Worm (Caenorhabditis elegans) whole organism, L4 larva: ENCODE results near the gene Y46D2A.1.
"Not testable (repeated sequence)": the region's sequence is repeated elsewhere in the genome, so short reads cannot be mapped to it uniquely, and the experiment has no call there.

Source experiments
- madf-9 ChIP-seq: fragments of 200-800 bp; sonication (Bioruptor generic); conservative IDR thresholded peaks from 2 replicates; pipeline ENCODE4 v1.3.6; 2022; ENCODE audit warnings: missing genetic modification reagents, missing genetic modification characterization, missing compliant biosample characterization
- nhr-10 ChIP-seq: fragments of 150-350 bp; optimal IDR thresholded peaks from 2 replicates; lab custom pipeline; 2014; ENCODE audit warnings: missing biosample characterization, missing genetic modification characterization
- snpc-4 ChIP-seq: fragments of 150-350 bp; optimal IDR thresholded peaks from 2 replicates; lab custom pipeline; 2014; ENCODE audit warnings: missing biosample characterization, missing genetic modification characterization
- ztf-11 ChIP-seq: fragments of 150-350 bp; optimal IDR thresholded peaks from 2 replicates; lab custom pipeline; 2014; ENCODE audit warnings: missing biosample characterization, missing genetic modification characterization

ce11 chrII:3309963-3310362 is 12.4 kb upstream of the Y46D2A.1 start:
- not testable (repeated sequence) for TF ChIP-seq madf-9 (GFP tag; lab: Robert Waterston, UW); ztf-11 (tag; lab: Kevin White, UChicago); snpc-4 (tag; lab: Kevin White, UChicago); nhr-10 (tag; lab: Kevin White, UChicago)
